Worm (Caenorhabditis elegans): Measurements from ENCODE around the gene str-14.

ce11 chrV:16471995-16472563, 17.1 kb upstream of the str-14 start, which contains the start of gene srw-35:
- TF ChIP-seq him-1 (tag; optimal IDR thresholded peaks at IDR 0.05), result no peak
- no peak for TF ChIP-seq W03F9.2 (tag; optimal IDR thresholded peaks at IDR 0.05)
- TF ChIP-seq dao-5 (tag; optimal IDR thresholded peaks at IDR 0.05), result no peak

All from whole organism, L4/young adult.